Fruit fly (Drosophila melanogaster): ENCODE results near the gene mew.
"Not testable (repeated sequence)": the region's sequence is repeated elsewhere in the genome, so short reads cannot be mapped to it uniquely, and the experiment has no call there.

mew gene

DNA sequence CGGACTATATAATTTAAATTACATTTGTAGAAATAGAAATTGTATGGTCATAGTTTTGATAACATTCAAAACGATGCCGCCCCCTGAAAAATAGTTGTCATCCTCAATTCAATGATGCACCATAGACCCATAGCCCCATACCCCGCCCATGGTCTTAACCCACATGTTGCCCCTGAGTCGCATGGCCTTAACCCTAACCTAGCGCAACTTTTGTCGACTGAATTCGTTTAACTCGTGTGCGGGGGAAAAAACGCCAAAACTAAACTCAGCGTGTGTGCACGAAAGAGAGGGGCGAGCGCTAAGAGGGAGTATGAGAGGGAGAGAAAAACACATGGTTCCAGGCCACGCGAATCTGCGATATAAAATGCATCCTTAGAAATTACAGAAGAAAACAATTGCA, 47.9 kb downstream of the mew start:
- TF ChIP-seq psq (optimal IDR thresholded peaks at IDR 0.05) (no peak), h (optimal IDR thresholded peaks at IDR 0.05) (no peak), ttk (optimal IDR thresholded peaks at IDR 0.05) (no peak), Sin3A (optimal IDR thresholded peaks at IDR 0.05) (no peak), insv (optimal IDR thresholded peaks at IDR 0.05) (no peak), Myc (optimal IDR thresholded peaks at IDR 0.05) (no peak)

DNA sequence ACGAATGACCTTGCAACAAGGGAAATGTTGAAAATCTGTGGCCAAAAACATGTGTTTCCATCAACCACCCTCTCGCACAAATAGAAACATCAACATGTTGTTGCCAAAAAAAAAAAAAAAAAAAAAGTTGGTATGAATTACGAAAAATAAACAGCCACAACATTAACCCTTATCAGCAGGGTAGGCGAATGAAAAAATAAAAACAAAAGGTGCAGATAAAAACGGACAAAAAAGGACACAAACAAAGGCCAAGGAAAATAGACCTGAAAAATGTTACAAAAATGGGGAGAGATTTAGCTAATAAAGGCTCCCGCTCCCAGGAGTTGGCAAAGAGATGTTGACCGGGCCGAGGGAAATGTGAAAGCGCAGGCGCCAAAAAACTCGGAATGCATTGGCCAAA, 48.9 kb downstream of the mew start:
- no peak for TF ChIP-seq insv (optimal IDR thresholded peaks at IDR 0.05)
- no peak for TF ChIP-seq Myc (optimal IDR thresholded peaks at IDR 0.05)
- TF ChIP-seq ttk (optimal IDR thresholded peaks at IDR 0.05): no peak
- no peak for TF ChIP-seq h (optimal IDR thresholded peaks at IDR 0.05)

DNA sequence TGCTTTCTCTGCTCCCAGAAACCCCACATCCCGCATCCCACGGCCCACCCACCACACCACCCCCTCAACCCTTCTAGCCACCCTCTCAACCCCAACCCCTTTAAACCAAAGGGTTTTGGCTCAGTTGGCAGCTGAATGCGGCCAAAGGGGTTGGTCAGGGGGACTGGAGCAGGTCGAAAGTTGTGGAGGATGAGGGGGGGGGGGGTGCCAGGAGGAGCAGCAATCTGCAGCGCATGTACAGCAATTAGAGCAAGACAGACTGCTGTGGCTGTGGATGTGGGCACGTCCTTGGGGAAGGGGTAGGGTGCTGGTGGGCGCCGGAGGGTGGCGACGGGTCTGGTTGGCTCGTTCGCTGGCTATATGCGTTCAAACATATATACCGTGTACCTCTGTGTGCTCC, 49.7 kb downstream of the mew start:
- TF ChIP-seq Sin3A (optimal IDR thresholded peaks at IDR 0.05): no peak
- no peak for TF ChIP-seq insv (optimal IDR thresholded peaks at IDR 0.05)
- TF ChIP-seq Myc (optimal IDR thresholded peaks at IDR 0.05): no peak

DNA sequence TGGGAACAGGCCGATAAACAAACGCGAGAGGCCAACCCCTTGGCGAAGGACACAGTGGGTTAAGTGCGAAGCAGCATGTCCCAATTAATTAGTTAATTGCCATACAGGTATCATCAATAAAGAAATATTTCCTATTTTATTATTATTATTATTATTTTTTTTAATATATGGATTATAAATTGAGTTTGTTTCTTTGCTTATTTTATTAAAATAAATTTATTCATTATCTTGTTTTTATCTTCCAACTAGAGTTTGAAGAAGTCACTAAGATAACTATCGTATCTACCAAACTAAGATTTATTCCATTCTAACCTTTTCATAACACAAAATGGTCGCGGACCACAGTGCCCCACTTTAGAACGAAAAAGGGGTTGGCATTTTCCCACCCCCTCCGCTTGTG, 50.2 kb downstream of the mew start:
- TF ChIP-seq psq (optimal IDR thresholded peaks at IDR 0.05) (no peak), Sin3A (optimal IDR thresholded peaks at IDR 0.05) (no peak), insv (optimal IDR thresholded peaks at IDR 0.05) (no peak), Myc (optimal IDR thresholded peaks at IDR 0.05) (no peak), ttk (optimal IDR thresholded peaks at IDR 0.05) (no peak), h (optimal IDR thresholded peaks at IDR 0.05) (no peak)

DNA sequence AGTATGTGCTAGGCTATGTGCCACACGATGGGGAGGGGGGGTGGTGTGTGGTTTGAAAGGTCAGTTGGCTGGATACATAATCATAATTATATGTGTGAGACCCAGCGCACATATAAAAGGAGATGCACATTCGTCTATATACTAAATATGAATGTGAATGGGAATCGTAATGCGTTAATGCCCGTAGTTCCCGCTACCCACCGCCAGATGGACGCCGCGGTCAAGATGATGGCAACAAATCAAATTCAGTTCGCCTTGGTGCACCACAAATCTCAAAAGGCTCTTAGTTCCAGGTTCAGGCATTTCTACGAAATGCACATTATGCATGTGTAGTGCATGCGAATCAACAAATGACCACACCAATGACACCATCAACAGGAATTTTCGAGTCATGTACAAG, 53.6 kb downstream of the mew start:
- TF ChIP-seq h (optimal IDR thresholded peaks at IDR 0.05): no peak
- no peak for TF ChIP-seq Myc (optimal IDR thresholded peaks at IDR 0.05)
- no peak for TF ChIP-seq Sin3A (optimal IDR thresholded peaks at IDR 0.05)
- no peak for TF ChIP-seq psq (optimal IDR thresholded peaks at IDR 0.05)
- TF ChIP-seq ttk (optimal IDR thresholded peaks at IDR 0.05): no peak
- TF ChIP-seq insv (optimal IDR thresholded peaks at IDR 0.05): no peak

DNA sequence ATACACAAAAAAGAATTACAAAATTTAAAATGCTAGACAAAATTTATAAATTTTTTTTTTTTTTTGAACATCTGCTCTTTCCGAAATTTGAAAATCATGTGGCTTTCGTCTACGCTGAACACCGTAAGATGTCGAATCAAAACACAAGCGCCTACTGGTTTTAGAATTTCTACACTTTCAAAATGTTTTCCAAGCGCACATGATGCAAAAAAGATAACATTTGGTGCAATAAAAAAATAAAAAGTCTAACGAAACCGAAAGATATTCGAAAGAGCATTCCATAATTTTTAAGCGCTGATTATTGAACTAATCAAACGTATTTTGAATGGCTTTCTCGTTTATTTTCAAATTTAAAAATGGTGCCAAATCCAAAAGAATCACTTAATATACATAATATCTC, 56.1 kb downstream of the mew start, which contains the start of gene CG44437:
Gene CG44437, minus strand, starts transcription at position 101 of the 400 bp plus-strand sequence.
- no peak for TF ChIP-seq Myc (optimal IDR thresholded peaks at IDR 0.05)
- no peak for TF ChIP-seq h (optimal IDR thresholded peaks at IDR 0.05)
- TF ChIP-seq Sin3A (optimal IDR thresholded peaks at IDR 0.05): no peak
- TF ChIP-seq psq (optimal IDR thresholded peaks at IDR 0.05): no peak
- TF ChIP-seq ttk (optimal IDR thresholded peaks at IDR 0.05): no peak
- no peak for TF ChIP-seq insv (optimal IDR thresholded peaks at IDR 0.05)

DNA sequence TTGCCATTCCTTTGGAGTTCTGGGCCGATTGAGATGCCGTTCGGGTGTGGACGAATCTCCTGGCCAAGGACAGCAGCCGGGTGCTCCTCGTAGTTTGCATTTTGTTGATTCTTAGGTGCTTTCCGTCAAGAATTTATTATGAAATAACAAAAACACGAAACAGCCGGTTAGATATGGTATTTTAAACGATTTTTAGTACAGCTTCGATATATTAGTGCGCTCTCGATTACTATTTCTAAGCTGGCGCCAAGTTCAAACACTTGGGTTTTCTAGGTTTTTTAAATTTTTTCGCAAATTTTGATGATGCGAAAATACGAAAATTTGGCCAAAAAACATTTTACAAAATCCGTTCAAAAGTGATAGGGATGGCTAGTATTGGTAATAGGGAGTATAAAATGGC, 64.0 kb downstream of the mew start, which contains the start of gene Coq5:
Gene Coq5, minus strand, starts transcription at position 303 of the 400 bp plus-strand sequence.
- TF ChIP-seq Myc (optimal IDR thresholded peaks at IDR 0.05) (no peak), ttk (optimal IDR thresholded peaks at IDR 0.05) (no peak), h (optimal IDR thresholded peaks at IDR 0.05) (no peak), Sin3A (optimal IDR thresholded peaks at IDR 0.05) (no peak), insv (optimal IDR thresholded peaks at IDR 0.05) (no peak), psq (optimal IDR thresholded peaks at IDR 0.05) (no peak)

DNA sequence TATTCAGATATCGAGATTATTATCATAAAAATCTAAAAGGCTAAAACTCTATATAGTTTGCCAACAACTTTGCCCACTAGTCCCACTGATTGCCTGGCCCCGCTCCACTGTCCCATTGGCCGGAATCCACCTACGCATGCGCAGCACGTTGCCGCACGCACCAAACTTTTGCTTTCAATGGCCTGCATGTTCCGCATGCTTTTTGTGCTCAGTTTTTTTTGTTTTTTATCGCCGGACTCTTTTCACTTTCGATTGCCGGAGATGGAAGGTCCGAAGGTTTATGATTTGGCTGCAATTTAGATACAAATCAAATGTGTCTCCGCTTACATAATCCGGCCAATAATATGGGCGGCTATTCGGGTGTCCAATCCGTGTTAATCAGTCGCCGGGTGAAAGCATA, 66.1 kb downstream of the mew start:
- no peak for TF ChIP-seq insv (optimal IDR thresholded peaks at IDR 0.05)
- TF ChIP-seq psq (optimal IDR thresholded peaks at IDR 0.05): no peak
- TF ChIP-seq Myc (optimal IDR thresholded peaks at IDR 0.05): no peak
- no peak for TF ChIP-seq Sin3A (optimal IDR thresholded peaks at IDR 0.05)
- TF ChIP-seq ttk (optimal IDR thresholded peaks at IDR 0.05): no peak
- no peak for TF ChIP-seq h (optimal IDR thresholded peaks at IDR 0.05)

DNA sequence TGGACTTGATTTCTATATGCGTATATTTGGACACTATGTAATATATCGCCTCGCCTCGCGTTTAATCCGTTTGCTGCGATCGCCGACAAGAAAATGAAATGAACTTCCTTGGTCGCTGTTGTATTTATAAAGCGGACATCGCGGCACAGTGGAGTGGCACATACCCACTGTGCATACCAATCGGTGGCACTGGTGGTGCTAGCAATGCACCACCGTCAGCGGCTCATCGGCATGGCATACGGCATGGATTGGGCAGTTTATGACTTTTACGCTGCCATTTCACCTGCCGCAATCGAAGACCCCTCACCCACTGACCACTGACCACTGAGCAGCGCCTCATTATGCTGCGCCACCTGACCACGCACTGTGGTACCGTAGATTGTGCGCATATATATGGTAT, 66.5 kb downstream of the mew start, which contains the start of gene CG12723:
Gene CG12723, minus strand, starts transcription at position 101 of the 400 bp plus-strand sequence.
- TF ChIP-seq Sin3A (optimal IDR thresholded peaks at IDR 0.05) (no peak), h (optimal IDR thresholded peaks at IDR 0.05) (no peak), ttk (optimal IDR thresholded peaks at IDR 0.05) (no peak), insv (optimal IDR thresholded peaks at IDR 0.05) (no peak), Myc (optimal IDR thresholded peaks at IDR 0.05) (no peak), psq (optimal IDR thresholded peaks at IDR 0.05) (no peak)

DNA sequence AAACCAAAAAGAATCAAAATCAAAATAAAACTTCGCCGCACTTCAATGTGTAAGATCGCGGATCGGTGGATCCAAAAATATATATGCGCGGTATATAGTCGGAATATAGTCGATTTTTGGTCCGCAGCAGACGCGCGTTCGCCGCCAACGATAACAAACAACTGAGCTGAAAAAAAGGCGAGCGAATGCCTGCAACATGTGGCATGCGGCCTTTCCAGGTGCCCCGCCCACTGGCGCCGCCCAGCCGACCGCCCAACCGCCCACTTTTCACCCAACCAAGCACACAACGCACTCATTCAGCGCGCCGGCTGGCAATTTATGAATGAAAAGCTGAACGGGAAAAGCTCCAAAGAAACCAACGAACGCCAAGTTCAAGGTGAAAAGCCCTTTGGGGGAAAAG, 69.3 kb downstream of the mew start, which contains the start of gene Lgr4:
Gene Lgr4, minus strand, starts transcription at position 133 of the 400 bp plus-strand sequence.
- TF ChIP-seq ttk (optimal IDR thresholded peaks at IDR 0.05) (no peak), psq (optimal IDR thresholded peaks at IDR 0.05) (no peak), insv (optimal IDR thresholded peaks at IDR 0.05) (no peak), h (optimal IDR thresholded peaks at IDR 0.05) (no peak), Myc (optimal IDR thresholded peaks at IDR 0.05) (no peak), Sin3A (optimal IDR thresholded peaks at IDR 0.05) (no peak)

DNA sequence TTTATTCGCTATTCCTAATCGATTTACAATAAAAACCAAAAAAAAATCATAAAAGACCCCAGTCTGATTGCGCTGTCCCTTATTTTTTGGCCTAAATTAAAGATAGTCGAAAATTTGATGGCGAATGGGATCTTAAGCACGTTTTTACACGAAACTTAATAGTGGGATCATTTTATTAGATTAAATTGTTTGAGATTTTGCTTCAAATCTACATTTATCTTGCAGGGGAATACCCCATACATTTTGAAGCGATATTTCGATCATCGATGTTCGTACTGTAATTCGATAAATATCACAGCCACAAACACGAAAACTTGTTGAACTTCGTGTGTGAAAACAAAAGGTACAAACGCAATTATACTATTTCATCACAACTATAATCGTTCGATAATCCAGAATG, 74.1 kb downstream of the mew start, which contains the start of gene CG32641:
Gene CG32641, plus strand, starts transcription at position 301 of the 400 bp plus-strand sequence.
- not testable (repeated sequence) for TF ChIP-seq ttk, Myc, psq (optimal IDR thresholded peaks at IDR 0.05)

DNA sequence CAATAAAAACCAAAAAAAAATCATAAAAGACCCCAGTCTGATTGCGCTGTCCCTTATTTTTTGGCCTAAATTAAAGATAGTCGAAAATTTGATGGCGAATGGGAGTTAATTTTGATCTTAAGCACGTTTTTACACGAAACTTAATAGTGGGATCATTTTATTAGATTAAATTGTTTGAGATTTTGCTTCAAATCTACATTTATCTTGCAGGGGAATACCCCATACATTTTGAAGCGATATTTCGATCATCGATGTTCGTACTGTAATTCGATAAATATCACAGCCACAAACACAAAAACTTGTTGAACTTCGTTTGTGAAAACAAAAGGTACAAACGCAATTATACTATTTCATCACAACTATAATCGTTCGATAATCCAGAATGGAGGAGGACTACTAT, 80.6 kb downstream of the mew start, which contains the start of gene CG32640:
Gene CG32640, plus strand, starts transcription at position 286 of the 400 bp plus-strand sequence.
- not testable (repeated sequence) for TF ChIP-seq Sin3A, insv, ttk (optimal IDR thresholded peaks at IDR 0.05)

DNA sequence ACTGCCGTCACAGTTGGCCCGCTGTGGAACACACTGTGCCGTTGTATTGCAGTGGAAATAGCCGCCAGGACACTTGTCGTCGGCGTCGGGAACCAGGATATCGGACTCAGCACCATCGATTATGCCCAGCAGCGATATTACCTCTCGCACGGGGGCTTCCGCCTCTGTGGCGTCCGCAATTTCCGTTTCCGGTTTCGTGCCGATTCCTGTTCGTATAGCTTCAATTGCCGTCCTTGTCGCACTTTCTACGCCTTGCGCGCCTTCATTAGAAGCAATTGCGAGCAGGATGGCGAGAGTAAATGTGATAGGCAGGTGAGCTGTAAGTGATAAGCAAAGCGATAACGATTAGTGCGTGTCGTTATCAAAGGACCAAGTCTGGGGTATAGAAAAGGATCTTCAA, 85.4 kb downstream of the mew start:
- TF ChIP-seq Myc (optimal IDR thresholded peaks at IDR 0.05) (no peak), h (optimal IDR thresholded peaks at IDR 0.05) (no peak), psq (optimal IDR thresholded peaks at IDR 0.05) (no peak), ttk (optimal IDR thresholded peaks at IDR 0.05) (no peak), Sin3A (optimal IDR thresholded peaks at IDR 0.05) (no peak), insv (optimal IDR thresholded peaks at IDR 0.05) (no peak)
